Worm (Caenorhabditis elegans) whole organism, late embryonic: ENCODE measurements around the gene rei-2.

Experiments used
- C08G9.2 ChIP-seq: sonication (generic microtip); optimal IDR thresholded peaks from 2 replicates; lab custom pipeline; 2016; ENCODE audit warnings: mild to moderate bottlenecking, missing genetic modification characterization, moderate library complexity, missing compliant biosample characterization
- Y22D7AL.16 ChIP-seq: sonication (generic microtip); optimal IDR thresholded peaks from 2 replicates; lab custom pipeline; 2016; ENCODE audit warnings: missing genetic modification characterization, missing compliant biosample characterization
- ceh-18 ChIP-seq: sonication (generic microtip); optimal IDR thresholded peaks from 2 replicates; lab custom pipeline; 2016; ENCODE audit warnings: missing genetic modification characterization, missing compliant biosample characterization
- ceh-2 ChIP-seq: sonication (generic microtip); optimal IDR thresholded peaks from 2 replicates; lab custom pipeline; 2016; ENCODE audit warnings: missing genotype, missing genetic modification characterization, missing compliant biosample characterization
- ceh-24 ChIP-seq: sonication (generic microtip); optimal IDR thresholded peaks from 2 replicates; lab custom pipeline; 2016; ENCODE audit warnings: mild to moderate bottlenecking, missing genetic modification characterization, missing compliant biosample characterization
- ceh-31 ChIP-seq: sonication (generic microtip); optimal IDR thresholded peaks from 2 replicates; lab custom pipeline; 2016; ENCODE audit warnings: missing genetic modification characterization, missing compliant biosample characterization
- ceh-34 ChIP-seq: sonication (generic microtip); optimal IDR thresholded peaks from 2 replicates; lab custom pipeline; 2016; ENCODE audit warnings: mild to moderate bottlenecking, missing genetic modification characterization, missing compliant biosample characterization
- ceh-45 ChIP-seq: fragments of 200-800 bp; sonication (Bioruptor generic); IDR thresholded peaks from 2 replicates; pipeline ENCODE4 v1.3.6; 2022; ENCODE audit warnings: missing genetic modification reagents, missing genetic modification characterization, missing compliant biosample characterization
- ceh-48 ChIP-seq: sonication (generic microtip); optimal IDR thresholded peaks from 2 replicates; lab custom pipeline; 2016; ENCODE audit warnings: missing genetic modification characterization, inconsistent platforms, missing compliant biosample characterization
- che-1 ChIP-seq: sonication (generic microtip); optimal IDR thresholded peaks from 2 replicates; lab custom pipeline; 2016; ENCODE audit warnings: mild to moderate bottlenecking, missing genetic modification characterization, missing compliant biosample characterization
- elt-2 ChIP-seq: sonication (generic microtip); optimal IDR thresholded peaks from 2 replicates; lab custom pipeline; 2016; ENCODE audit warnings: missing genetic modification reagents, missing genetic modification characterization, missing compliant biosample characterization
- ets-4 ChIP-seq: sonication (generic microtip); optimal IDR thresholded peaks from 2 replicates; lab custom pipeline; 2016; ENCODE audit warnings: missing genetic modification characterization, missing compliant biosample characterization
- fax-1 ChIP-seq: sonication (generic microtip); optimal IDR thresholded peaks from 2 replicates; lab custom pipeline; 2016; ENCODE audit warnings: missing genotype, missing genetic modification characterization, missing compliant biosample characterization
- hlh-30 ChIP-seq: sonication (generic microtip); optimal IDR thresholded peaks from 2 replicates; lab custom pipeline; 2017; ENCODE audit warnings: antibody characterized with exemption, missing genetic modification characterization, missing compliant biosample characterization; ENCODE audit not compliant: insufficient read depth
- hlh-8 ChIP-seq: sonication (generic microtip); optimal IDR thresholded peaks from 2 replicates; lab custom pipeline; 2016; ENCODE audit warnings: missing genotype, missing genetic modification characterization, missing compliant biosample characterization
- lin-11 ChIP-seq: fragments of 200-800 bp; sonication (Bioruptor generic); optimal IDR thresholded peaks from 2 replicates; lab custom pipeline; 2018; ENCODE audit warnings: mild to moderate bottlenecking, missing genetic modification characterization, missing compliant biosample characterization
- nfya-1 ChIP-seq: sonication (generic microtip); optimal IDR thresholded peaks from 2 replicates; lab custom pipeline; 2017; ENCODE audit warnings: missing genetic modification characterization, mild to moderate bottlenecking, missing compliant biosample characterization, antibody characterized with exemption, moderate library complexity
- pag-3 ChIP-seq: sonication (generic microtip); optimal IDR thresholded peaks from 2 replicates; lab custom pipeline; 2016; ENCODE audit warnings: missing compliant biosample characterization, missing genetic modification characterization, borderline replicate concordance
- pha-4 ChIP-seq: fragments of 150-350 bp; optimal IDR thresholded peaks from 2 replicates; lab custom pipeline; 2018; ENCODE audit warnings: missing biosample characterization, missing genetic modification reagents, missing genetic modification characterization
- pros-1 ChIP-seq: fragments of 150-350 bp; optimal IDR thresholded peaks from 2 replicates; lab custom pipeline; 2014; ENCODE audit warnings: missing biosample characterization, missing genetic modification reagents, missing genetic modification characterization
- ref-2 ChIP-seq: sonication (generic microtip); optimal IDR thresholded peaks from 2 replicates; lab custom pipeline; 2016; ENCODE audit warnings: missing genetic modification characterization, missing compliant biosample characterization
- rnt-1 ChIP-seq: sonication (generic microtip); optimal IDR thresholded peaks from 2 replicates; lab custom pipeline; 2016; ENCODE audit warnings: missing genetic modification characterization, missing compliant biosample characterization
- sdc-2 ChIP-seq: sonication (generic microtip); optimal IDR thresholded peaks from 2 replicates; lab custom pipeline; 2016; ENCODE audit warnings: missing genotype, missing genetic modification characterization, missing compliant biosample characterization
- sox-4 ChIP-seq: sonication (generic microtip); optimal IDR thresholded peaks from 2 replicates; lab custom pipeline; 2017; ENCODE audit warnings: mild to moderate bottlenecking, missing genetic modification characterization, inconsistent platforms, missing compliant biosample characterization
- tbx-2 ChIP-seq: sonication (generic microtip); optimal IDR thresholded peaks from 2 replicates; lab custom pipeline; 2016; ENCODE audit warnings: missing genetic modification characterization, missing compliant biosample characterization
- tbx-7 ChIP-seq: sonication (generic microtip); optimal IDR thresholded peaks from 2 replicates; lab custom pipeline; 2016; ENCODE audit warnings: missing genotype, missing genetic modification characterization, missing compliant biosample characterization
- unc-3 ChIP-seq, 2 experiments: fragments of 200-800 bp in 1 of 2; sonication (Bioruptor generic) in 1 of 2; sonication (generic microtip) in 1 of 2; conservative IDR thresholded peaks in 1 of 2; optimal IDR thresholded peaks in 1 of 2; 2 replicates each; pipeline versions ENCODE4 v1.3.6 to Lab custom; 2016 to 2022; ENCODE audit warnings: missing compliant biosample characterization in 2 of 2, missing genetic modification characterization in 2 of 2, missing genetic modification reagents in 1 of 2
- unc-42 ChIP-seq: sonication (generic microtip); optimal IDR thresholded peaks from 2 replicates; lab custom pipeline; 2016; ENCODE audit warnings: missing genotype, missing genetic modification characterization, missing compliant biosample characterization
- unc-55 ChIP-seq: sonication (generic microtip); optimal IDR thresholded peaks from 2 replicates; lab custom pipeline; 2017; ENCODE audit warnings: missing biosample characterization, missing genetic modification reagents, missing genetic modification characterization
- unc-86 ChIP-seq: sonication (generic microtip); optimal IDR thresholded peaks from 2 replicates; lab custom pipeline; 2016; ENCODE audit warnings: missing genetic modification characterization, missing compliant biosample characterization
- zip-5 ChIP-seq: sonication (generic microtip); optimal IDR thresholded peaks from 2 replicates; lab custom pipeline; 2016; ENCODE audit warnings: missing genetic modification characterization, missing compliant biosample characterization

The rei-2 gene

DNA sequence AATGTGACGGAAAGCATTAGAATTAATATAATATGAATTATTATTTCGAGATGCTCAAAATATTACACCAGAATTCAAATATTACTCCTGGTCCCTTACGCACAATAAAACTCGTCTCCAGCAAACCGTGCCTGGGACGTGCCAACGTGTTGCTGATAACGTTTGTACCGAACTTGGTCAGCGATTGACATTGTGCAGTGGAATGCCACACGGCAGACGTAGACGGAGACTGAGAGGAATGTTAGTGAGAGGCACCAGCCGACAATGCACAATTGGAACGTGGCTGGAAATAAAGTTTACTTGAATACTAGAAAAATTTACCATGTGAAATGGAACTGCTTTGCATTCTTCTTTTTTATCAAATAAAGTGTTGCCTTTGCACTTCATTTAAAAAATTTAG, 29.3 kb upstream of the rei-2 start:
- peak; percentile 27 for TF ChIP-seq elt-2
- no peak for TF ChIP-seq zip-5 (tag; lab: Kevin White, UChicago)

DNA sequence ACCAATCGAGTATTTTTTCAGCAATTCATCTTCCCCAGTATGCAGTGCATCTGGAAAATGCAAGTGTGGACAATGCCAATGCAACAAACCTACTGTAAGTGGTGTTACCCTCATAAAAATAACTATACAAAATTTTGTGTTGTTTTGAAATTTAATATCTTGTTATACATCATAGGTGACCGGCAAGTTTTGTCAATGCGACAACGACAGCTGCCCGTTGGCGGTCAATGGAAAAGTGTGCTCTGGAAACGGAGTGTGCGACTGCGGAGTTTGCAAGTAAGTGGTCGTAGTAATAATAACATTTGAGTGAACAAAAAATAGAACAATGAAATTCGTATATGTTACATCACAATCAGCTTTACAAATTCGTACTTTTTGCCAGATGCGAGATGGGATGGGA, 27.3 kb upstream of the rei-2 start:
- TF ChIP-seq ref-2 (tag; lab: Kevin White, UChicago) (no peak), elt-2 (no peak), ceh-18 (no peak), ets-4 (tag; lab: Kevin White, UChicago) (no peak)

DNA sequence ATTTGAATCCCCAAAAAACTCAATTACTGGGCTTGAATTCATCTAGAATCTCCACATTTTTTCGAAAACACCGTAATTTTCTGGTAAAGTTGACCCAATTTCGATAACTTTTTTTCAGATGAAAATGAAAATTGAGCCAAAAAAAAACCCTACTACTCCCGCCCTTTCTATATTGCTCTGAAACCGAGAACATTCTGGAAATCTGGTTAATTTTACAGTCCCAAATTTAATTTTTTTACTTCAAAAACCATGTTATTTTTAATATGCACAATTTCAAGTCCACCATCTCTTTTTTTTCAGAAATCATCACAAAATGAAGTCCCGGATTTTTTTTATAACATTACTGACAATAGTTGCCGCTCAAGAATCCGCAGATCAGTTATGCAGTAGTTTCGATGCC, 23.7 kb upstream of the rei-2 start, which contains the start of gene C05D9.3:
Gene C05D9.3 (plus strand): TSS at position 301 of the 400 bp plus-strand sequence.
- TF ChIP-seq nfya-1 (no peak), tbx-7 (tag; lab: Kevin White, UChicago) (no peak)

DNA sequence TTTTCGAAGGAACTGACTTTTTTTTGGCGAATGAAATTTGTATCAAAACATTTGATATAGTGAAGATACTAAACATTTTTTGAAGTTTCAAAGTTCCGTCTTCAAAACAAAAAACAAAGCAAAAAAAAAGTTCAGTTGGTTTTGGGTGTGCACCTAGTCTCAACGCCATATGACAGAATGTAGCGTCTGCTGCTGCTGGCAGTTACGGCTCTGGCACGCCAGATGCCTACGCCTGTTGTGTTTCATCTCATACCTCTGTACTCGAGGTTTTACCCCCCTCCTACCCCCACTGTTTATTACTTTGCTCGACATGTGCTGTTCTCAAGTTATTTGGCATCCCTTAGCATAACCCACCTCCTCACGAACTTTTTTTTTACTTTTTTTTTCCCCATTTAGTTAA, 22.8 kb upstream of the rei-2 start:
- TF ChIP-seq unc-55 (GFP tag; lab: Kevin White, UChicago) (peak; percentile 27), ceh-18 (peak; percentile 22), hlh-8 (tag; lab: Kevin White, UChicago) (peak; percentile 64), pha-4 (tag; lab: Kevin White, UChicago) (no peak), pros-1 (tag; lab: Kevin White, UChicago) (no peak)

DNA sequence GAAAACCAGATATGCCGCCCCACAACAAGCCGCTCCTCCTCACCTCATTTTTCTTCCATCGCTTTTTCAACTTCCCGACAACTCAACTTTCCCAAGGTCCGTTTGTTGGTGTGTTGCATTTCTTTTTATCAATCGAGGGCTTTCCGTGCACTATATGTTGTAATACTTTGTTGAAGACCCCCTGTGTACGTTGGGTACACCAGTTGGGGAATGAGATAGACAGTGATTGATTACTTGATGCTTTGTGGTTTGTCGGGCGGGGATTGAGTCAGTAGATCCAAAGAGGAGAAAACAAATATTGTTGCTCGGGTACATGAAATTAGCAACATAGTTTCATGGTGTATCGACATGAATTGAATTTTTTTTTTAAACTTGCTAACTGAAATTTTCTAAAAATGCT, 20.9 kb upstream of the rei-2 start:
- TF ChIP-seq ceh-24 (tag; lab: Kevin White, UChicago) (no peak), unc-55 (GFP tag; lab: Kevin White, UChicago) (peak; percentile 87), ceh-18 (peak; percentile 12), rnt-1 (tag; lab: Kevin White, UChicago) (peak; percentile 70)

DNA sequence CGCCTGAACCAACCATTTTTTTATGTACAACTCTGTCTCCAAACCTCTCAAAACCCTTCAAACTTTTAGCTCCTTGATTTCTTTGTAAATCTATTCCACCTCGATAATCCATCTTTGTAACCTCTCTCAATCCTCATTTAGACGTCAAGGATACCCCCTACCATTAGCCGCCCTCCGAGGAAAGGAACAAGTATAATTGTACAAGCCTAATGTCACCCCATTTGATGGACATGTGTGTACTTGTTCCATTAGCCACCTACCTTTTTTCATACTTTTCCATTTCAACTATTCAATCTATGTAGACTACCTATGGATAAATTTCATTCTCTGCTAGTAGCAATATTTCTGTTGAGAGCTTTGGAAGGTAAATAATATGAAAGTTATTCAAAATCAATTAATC, 19.8 kb upstream of the rei-2 start, which contains the start of gene C05D9.4:
Gene C05D9.4 (plus strand): TSS at position 301 of the 400 bp plus-strand sequence.
- TF ChIP-seq ceh-45 (GFP tag; lab: Robert Waterston, UW): no peak
- TF ChIP-seq lin-11 (tag; lab: Kevin White, UChicago): no peak
- TF ChIP-seq che-1 (tag; lab: Kevin White, UChicago): no peak

DNA sequence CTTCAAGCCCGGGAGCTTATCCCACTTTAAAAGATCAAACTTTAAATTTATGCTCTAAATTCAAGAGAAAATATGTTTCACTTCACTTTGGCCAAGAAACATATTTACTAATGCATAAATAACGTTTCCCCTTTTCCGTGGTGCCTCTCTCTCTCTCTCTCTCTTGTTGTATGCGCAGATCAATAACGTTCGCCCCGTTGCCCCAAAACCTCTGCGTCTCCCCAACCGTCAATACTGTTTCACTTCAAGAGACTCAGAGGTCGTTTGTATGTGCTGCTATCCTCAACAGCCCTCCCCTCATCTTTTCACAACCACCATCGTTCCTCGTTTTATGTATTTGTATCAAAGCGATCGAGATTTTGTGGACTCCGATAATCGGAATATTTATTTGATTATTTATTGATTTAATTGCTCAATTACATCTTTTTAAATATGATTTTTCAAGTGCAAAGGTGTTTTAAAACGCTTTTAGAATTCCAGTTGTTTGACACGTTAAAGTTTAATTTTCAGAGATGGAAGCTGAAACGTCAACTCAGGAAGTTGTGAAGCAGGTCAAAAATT, 15.8 kb upstream of the rei-2 start, which contains the start of gene ife-4:
Gene ife-4 (plus strand): TSS at position 511 of the 561 bp plus-strand sequence.
- TF ChIP-seq ceh-34 (tag; lab: Kevin White, UChicago): peak; percentile 60
- no peak for TF ChIP-seq pros-1 (tag; lab: Kevin White, UChicago)
- TF ChIP-seq pag-3 (tag; lab: Kevin White, UChicago): no peak
- TF ChIP-seq sdc-2: peak; percentile 40
- peak; percentile 59 for TF ChIP-seq ceh-2 (tag; lab: Kevin White, UChicago)
- no peak for TF ChIP-seq unc-3 (GFP tag; conservative IDR thresholded peaks at IDR 0.05; lab: Robert Waterston, UW)
- TF ChIP-seq unc-3 (tag; optimal IDR thresholded peaks at IDR 0.05; lab: Kevin White, UChicago): no peak
- no peak for TF ChIP-seq unc-86 (tag; lab: Kevin White, UChicago)
- peak; percentile 5 for TF ChIP-seq hlh-30
- peak; percentile 15 for TF ChIP-seq fax-1
- TF ChIP-seq ref-2 (tag; lab: Kevin White, UChicago): peak; percentile 55
- TF ChIP-seq ceh-31: peak; percentile 85
- TF ChIP-seq unc-55 (GFP tag; lab: Kevin White, UChicago): peak; percentile 72
- TF ChIP-seq Y22D7AL.16: no peak
- peak; percentile 64 for TF ChIP-seq unc-42 (tag; lab: Kevin White, UChicago)
- TF ChIP-seq rnt-1 (tag; lab: Kevin White, UChicago): peak; percentile 22
- peak; percentile 18 for TF ChIP-seq C08G9.2
- peak; percentile 36 for TF ChIP-seq hlh-8 (tag; lab: Kevin White, UChicago)
- TF ChIP-seq nfya-1: peak; percentile 61
- peak; percentile 87 for TF ChIP-seq ceh-48 (tag; lab: Kevin White, UChicago)
- TF ChIP-seq tbx-2 (tag; lab: Kevin White, UChicago): peak; percentile 67
- peak; percentile 32 for TF ChIP-seq ceh-18
- TF ChIP-seq sox-4 (tag; lab: Kevin White, UChicago): no peak
